Worm (Caenorhabditis elegans) whole organism, L1 larva: Measurements from ENCODE around the gene npr-17.

Experiments
- ama-1 ChIP-seq: fragments of 150-350 bp; optimal IDR thresholded peaks from 2 replicates; lab custom pipeline; 2014
- ceh-8 ChIP-seq: fragments of 200-800 bp; sonication (Bioruptor generic); optimal IDR thresholded peaks from 2 replicates; lab custom pipeline; 2018; ENCODE audit warnings: mild to moderate bottlenecking, missing genetic modification characterization, moderate library complexity, missing compliant biosample characterization
- egl-27 ChIP-seq, 2 experiments: fragments of 150-350 bp in 1 of 2; sonication (generic microtip); optimal IDR thresholded peaks; 3 replicates each; lab custom pipeline; 2017 to 2018; ENCODE audit warnings: missing biosample characterization in 2 of 2, missing genetic modification characterization in 2 of 2, missing genetic modification reagents in 2 of 2
- hlh-17 ChIP-seq: fragments of 200-800 bp; sonication (Bioruptor generic); optimal IDR thresholded peaks from 2 replicates; lab custom pipeline; 2018; ENCODE audit warnings: missing genetic modification characterization, mild to moderate bottlenecking, missing compliant biosample characterization, moderate library complexity, borderline replicate concordance
- lin-13 ChIP-seq: fragments of 150-350 bp; optimal IDR thresholded peaks from 2 replicates; lab custom pipeline; 2014; ENCODE audit warnings: missing biosample characterization, missing genetic modification reagents, missing genetic modification characterization
- lsy-2 ChIP-seq, 2 experiments: fragments of 150-350 bp; optimal IDR thresholded peaks; 2 replicates each; lab custom pipeline; 2014; ENCODE audit warnings: missing biosample characterization in 2 of 2, missing genetic modification characterization in 2 of 2
- mep-1 ChIP-seq: fragments of 150-350 bp; optimal IDR thresholded peaks from 2 replicates; lab custom pipeline; 2014; ENCODE audit warnings: missing biosample characterization, missing genetic modification characterization
- nhr-237 ChIP-seq: fragments of 150-350 bp; optimal IDR thresholded peaks from 2 replicates; lab custom pipeline; 2014; ENCODE audit warnings: missing biosample characterization, missing genetic modification characterization
- nhr-76 ChIP-seq: sonication (generic microtip); optimal IDR thresholded peaks from 2 replicates; lab custom pipeline; 2017; ENCODE audit warnings: missing biosample characterization, missing genetic modification characterization
- sox-4 ChIP-seq: sonication (generic microtip); optimal IDR thresholded peaks from 2 replicates; lab custom pipeline; 2016; ENCODE audit warnings: missing genetic modification characterization, missing compliant biosample characterization
- swsn-7 ChIP-seq: sonication (generic microtip); optimal IDR thresholded peaks from 2 replicates; lab custom pipeline; 2016; ENCODE audit warnings: missing genetic modification characterization, missing compliant biosample characterization
- tbx-2 ChIP-seq: sonication (generic microtip); optimal IDR thresholded peaks from 2 replicates; lab custom pipeline; 2016; ENCODE audit warnings: missing genetic modification characterization, missing compliant biosample characterization
- zip-4 ChIP-seq: fragments of 200-800 bp; sonication (Bioruptor generic); optimal IDR thresholded peaks from 2 replicates; lab custom pipeline; 2018; ENCODE audit warnings: mild to moderate bottlenecking, missing genetic modification characterization, moderate library complexity, missing compliant biosample characterization

DNA sequence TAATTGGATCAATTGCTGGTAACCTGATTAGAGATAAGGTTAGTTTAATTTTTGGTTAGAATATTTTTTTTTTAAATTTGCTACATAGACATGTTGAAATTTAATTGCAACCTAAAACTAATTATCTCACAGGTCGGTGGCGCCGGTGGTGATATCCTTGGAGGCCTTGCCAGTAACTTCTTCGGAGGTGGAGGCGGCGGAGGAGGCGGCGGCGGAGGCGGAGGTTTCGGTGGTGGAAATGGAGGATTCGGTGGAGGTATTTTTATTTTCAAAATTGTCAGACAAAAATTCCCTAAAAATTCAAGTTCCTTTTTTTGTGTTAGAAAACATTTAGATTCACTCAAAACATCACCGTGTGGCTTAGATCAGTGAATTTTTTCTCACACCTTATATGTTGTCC, 15.0 kb downstream of the npr-17 start:
- TF ChIP-seq tbx-2 (tag; lab: Kevin White, UChicago) = no peak
- no peak for TF ChIP-seq nhr-76 (tag; lab: Kevin White, UChicago)
- TF ChIP-seq nhr-237 (tag; lab: Kevin White, UChicago) = no peak
- TF ChIP-seq sox-4 (tag; lab: Kevin White, UChicago) = no peak
- no peak for TF ChIP-seq hlh-17
- TF ChIP-seq ama-1 (lab: Kevin White, UChicago) = no peak
- no peak for TF ChIP-seq egl-27 (tag; optimal IDR thresholded peaks at IDR 0.05; lab: Kevin White, UChicago)
- TF ChIP-seq mep-1 (tag; lab: Kevin White, UChicago) = no peak
- TF ChIP-seq lin-13 = no peak
- no peak for TF ChIP-seq ceh-8 (GFP tag; lab: Kevin White, UChicago)
- no peak for TF ChIP-seq zip-4 (GFP tag; lab: Kevin White, UChicago)
- no peak for TF ChIP-seq lsy-2 (tag; optimal IDR thresholded peaks at IDR 0.05; lab: Kevin White, UChicago)
- no peak for TF ChIP-seq swsn-7 (tag; lab: Kevin White, UChicago)
